Worm (Caenorhabditis elegans): ENCODE measurements around the gene rgs-9.

rgs-9 gene

ce11 chrX:1901480-1901879, 13.6 kb upstream of the rgs-9 start:
- no peak for TF ChIP-seq aly-1 (tag; optimal IDR thresholded peaks at IDR 0.05)
- TF ChIP-seq tbx-37 (GFP tag; conservative IDR thresholded peaks at IDR 0.05), result no peak
- no peak for TF ChIP-seq sea-1 (GFP tag; conservative IDR thresholded peaks at IDR 0.05)
- TF ChIP-seq hnd-1 (tag; optimal IDR thresholded peaks at IDR 0.05), result no peak
- TF ChIP-seq F13C5.2 (tag; optimal IDR thresholded peaks at IDR 0.05), result no peak

DNA sequence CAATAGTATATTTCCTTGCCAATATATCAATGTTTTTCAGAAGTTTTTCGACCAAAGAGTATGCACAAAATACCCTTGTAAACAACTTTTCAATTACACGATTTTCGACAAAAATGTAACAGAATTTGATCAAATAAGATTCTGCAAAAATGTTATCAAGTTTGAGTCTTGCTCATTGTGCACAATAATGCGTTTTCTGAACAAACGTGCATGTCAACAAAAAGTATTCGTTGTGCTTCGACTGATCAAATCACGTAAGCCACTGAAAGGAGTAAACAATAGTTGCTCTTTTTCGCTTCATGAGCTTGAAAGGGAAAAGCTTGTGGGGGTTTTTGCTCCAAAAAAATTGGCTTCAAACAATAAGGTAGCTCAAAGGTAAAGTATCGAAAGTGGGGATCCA, 8.0 kb upstream of the rgs-9 start:
- TF ChIP-seq B0310.2 (tag; optimal IDR thresholded peaks at IDR 0.05) (no peak), tbx-11 (GFP tag; IDR thresholded peaks at IDR 0.05) (no peak), aly-1 (tag; optimal IDR thresholded peaks at IDR 0.05) (no peak), scrt-1 (GFP tag; IDR thresholded peaks at IDR 0.05) (no peak), flt-1 (GFP tag; IDR thresholded peaks at IDR 0.05) (no peak), tbx-37 (GFP tag; conservative IDR thresholded peaks at IDR 0.05) (no peak), F13C5.2 (tag; optimal IDR thresholded peaks at IDR 0.05) (no peak), hnd-1 (tag; optimal IDR thresholded peaks at IDR 0.05) (no peak), ceh-13 (GFP tag; optimal IDR thresholded peaks at IDR 0.05) (no peak), ama-1 (optimal IDR thresholded peaks at IDR 0.05) (no peak), ceh-36 (tag; optimal IDR thresholded peaks at IDR 0.05) (no peak), sea-1 (GFP tag; conservative IDR thresholded peaks at IDR 0.05) (no peak), tra-4 (tag; optimal IDR thresholded peaks at IDR 0.05) (no peak), pes-1 (GFP tag; IDR thresholded peaks at IDR 0.05) (no peak), hmbx-1 (tag; optimal IDR thresholded peaks at IDR 0.05) (no peak), ets-7 (tag; optimal IDR thresholded peaks at IDR 0.05) (no peak), hmg-4 (GFP tag; optimal IDR thresholded peaks at IDR 0.05) (no peak)

ce11 chrX:1909353-1909752, 5.7 kb upstream of the rgs-9 start:
- TF ChIP-seq tra-4 (tag; optimal IDR thresholded peaks at IDR 0.05) (no peak), ceh-36 (tag; optimal IDR thresholded peaks at IDR 0.05) (no peak), F13C5.2 (tag; optimal IDR thresholded peaks at IDR 0.05) (peak; percentile 37), flt-1 (GFP tag; IDR thresholded peaks at IDR 0.05) (no peak), hmbx-1 (tag; optimal IDR thresholded peaks at IDR 0.05) (no peak), pes-1 (GFP tag; IDR thresholded peaks at IDR 0.05) (peak; percentile 43; the same call in 1 of the 2 replicates), aly-1 (tag; optimal IDR thresholded peaks at IDR 0.05) (no peak), ets-7 (tag; optimal IDR thresholded peaks at IDR 0.05) (no peak), ceh-13 (GFP tag; optimal IDR thresholded peaks at IDR 0.05) (no peak), scrt-1 (GFP tag; IDR thresholded peaks at IDR 0.05) (0 out of 2 replicates have a peak, but pooled peaks have one; percentile 13), hmg-4 (GFP tag; optimal IDR thresholded peaks at IDR 0.05) (peak; percentile 58), tbx-11 (GFP tag; IDR thresholded peaks at IDR 0.05) (0 out of 2 replicates have a peak, but pooled peaks have one; percentile 38), sea-1 (GFP tag; conservative IDR thresholded peaks at IDR 0.05) (no peak), hnd-1 (tag; optimal IDR thresholded peaks at IDR 0.05) (no peak), ama-1 (optimal IDR thresholded peaks at IDR 0.05) (no peak), B0310.2 (tag; optimal IDR thresholded peaks at IDR 0.05) (no peak), tbx-37 (GFP tag; conservative IDR thresholded peaks at IDR 0.05) (peak; percentile 28; the same call in 1 of the 2 replicates)

- TF ChIP-seq scrt-1 (GFP tag; IDR thresholded peaks at IDR 0.05) (no peak), B0310.2 (tag; optimal IDR thresholded peaks at IDR 0.05) (no peak), ceh-13 (GFP tag; optimal IDR thresholded peaks at IDR 0.05) (no peak), ets-7 (tag; optimal IDR thresholded peaks at IDR 0.05) (no peak), ceh-36 (tag; optimal IDR thresholded peaks at IDR 0.05) (no peak), ama-1 (optimal IDR thresholded peaks at IDR 0.05) (no peak), sea-1 (GFP tag; conservative IDR thresholded peaks at IDR 0.05) (no peak), hmbx-1 (tag; optimal IDR thresholded peaks at IDR 0.05) (no peak), hmg-4 (GFP tag; optimal IDR thresholded peaks at IDR 0.05) (no peak), F13C5.2 (tag; optimal IDR thresholded peaks at IDR 0.05) (no peak), tra-4 (tag; optimal IDR thresholded peaks at IDR 0.05) (no peak), tbx-11 (GFP tag; IDR thresholded peaks at IDR 0.05) (no peak)
These were observed 1.8 kb upstream of the rgs-9 start, which contains the start of gene ZC53.1 for ce11 chrX:1913257-1913656. Gene ZC53.1 (minus strand): TSS chrX:1913357.

- no peak for TF ChIP-seq hmbx-1 (tag; optimal IDR thresholded peaks at IDR 0.05)
- TF ChIP-seq scrt-1 (GFP tag; IDR thresholded peaks at IDR 0.05), result no peak
- TF ChIP-seq hnd-1 (tag; optimal IDR thresholded peaks at IDR 0.05), result no peak
- TF ChIP-seq tbx-37 (GFP tag; conservative IDR thresholded peaks at IDR 0.05), result no peak
- TF ChIP-seq ama-1 (optimal IDR thresholded peaks at IDR 0.05), result no peak
- no peak for TF ChIP-seq ets-7 (tag; optimal IDR thresholded peaks at IDR 0.05)
- TF ChIP-seq sea-1 (GFP tag; conservative IDR thresholded peaks at IDR 0.05), result no peak
- no peak for TF ChIP-seq ceh-13 (GFP tag; optimal IDR thresholded peaks at IDR 0.05)
- no peak for TF ChIP-seq tbx-11 (GFP tag; IDR thresholded peaks at IDR 0.05)
- no peak for TF ChIP-seq aly-1 (tag; optimal IDR thresholded peaks at IDR 0.05)
- no peak for TF ChIP-seq B0310.2 (tag; optimal IDR thresholded peaks at IDR 0.05)
- TF ChIP-seq tra-4 (tag; optimal IDR thresholded peaks at IDR 0.05), result no peak
- no peak for TF ChIP-seq flt-1 (GFP tag; IDR thresholded peaks at IDR 0.05)
- no peak for TF ChIP-seq pes-1 (GFP tag; IDR thresholded peaks at IDR 0.05)
- TF ChIP-seq F13C5.2 (tag; optimal IDR thresholded peaks at IDR 0.05), result no peak
- no peak for TF ChIP-seq ceh-36 (tag; optimal IDR thresholded peaks at IDR 0.05)
- TF ChIP-seq hmg-4 (GFP tag; optimal IDR thresholded peaks at IDR 0.05), result no peak
These were observed 2.1 kb downstream of the rgs-9 start, which contains the start of gene dot-1.5 for ce11 chrX:1917169-1917568. Gene dot-1.5 (plus strand): TSS chrX:1917469.

DNA sequence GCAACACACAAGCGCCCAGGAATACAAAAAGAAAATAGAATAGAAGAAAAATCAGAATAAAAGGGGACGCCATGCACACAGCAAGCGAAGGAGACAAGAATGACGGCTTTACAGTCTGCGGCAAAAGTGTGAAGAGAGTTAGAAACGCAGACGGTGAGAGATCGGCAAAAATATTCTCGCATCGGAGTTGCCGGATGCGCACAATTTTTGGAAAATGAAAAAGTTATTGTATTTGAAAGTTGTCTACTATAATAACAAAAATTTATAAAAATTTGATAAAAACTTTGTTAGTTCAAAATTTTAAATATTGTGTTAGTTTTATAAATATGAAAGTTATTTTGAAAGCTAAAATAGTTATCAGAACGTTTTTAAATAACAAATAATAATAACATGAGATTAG, 7.2 kb downstream of the rgs-9 start, which contains the start of gene ZC53.22:
ZC53.22 (minus strand) TSS at position 101 of the 400 bp plus-strand sequence.
- TF ChIP-seq scrt-1 (GFP tag; IDR thresholded peaks at IDR 0.05) (no peak), aly-1 (tag; optimal IDR thresholded peaks at IDR 0.05) (no peak), tbx-37 (GFP tag; conservative IDR thresholded peaks at IDR 0.05) (no peak), F13C5.2 (tag; optimal IDR thresholded peaks at IDR 0.05) (no peak), hnd-1 (tag; optimal IDR thresholded peaks at IDR 0.05) (no peak), B0310.2 (tag; optimal IDR thresholded peaks at IDR 0.05) (no peak), ets-7 (tag; optimal IDR thresholded peaks at IDR 0.05) (no peak), ama-1 (optimal IDR thresholded peaks at IDR 0.05) (no peak), pes-1 (GFP tag; IDR thresholded peaks at IDR 0.05) (no peak), ceh-36 (tag; optimal IDR thresholded peaks at IDR 0.05) (no peak)

DNA sequence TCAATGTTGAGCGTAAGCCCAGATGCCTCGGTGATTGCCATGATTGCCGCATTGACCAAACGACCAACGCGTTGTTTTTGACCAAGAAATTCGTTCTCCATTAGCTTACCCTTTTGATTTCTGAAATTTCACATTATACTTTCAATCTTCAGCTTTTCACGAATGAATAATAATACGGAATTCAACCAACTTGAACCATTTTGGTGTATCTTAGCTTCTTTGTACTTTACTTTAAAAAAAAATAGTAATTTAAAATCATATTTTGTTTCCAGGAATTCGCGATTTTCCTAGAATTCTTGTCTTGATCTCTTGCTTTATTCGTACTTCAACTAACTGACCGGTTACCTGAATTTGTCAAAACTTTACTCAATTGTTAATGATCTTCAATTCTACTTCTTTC, 9.1 kb downstream of the rgs-9 start, which contains the start of gene ZC53.2:
ZC53.2 (minus strand) TSS at position 101 of the 400 bp plus-strand sequence.
- TF ChIP-seq aly-1 (tag; optimal IDR thresholded peaks at IDR 0.05) (no peak), tbx-37 (GFP tag; conservative IDR thresholded peaks at IDR 0.05) (no peak), tbx-11 (GFP tag; IDR thresholded peaks at IDR 0.05) (no peak), sea-1 (GFP tag; conservative IDR thresholded peaks at IDR 0.05) (no peak), flt-1 (GFP tag; IDR thresholded peaks at IDR 0.05) (no peak), pes-1 (GFP tag; IDR thresholded peaks at IDR 0.05) (no peak), ama-1 (optimal IDR thresholded peaks at IDR 0.05) (no peak), F13C5.2 (tag; optimal IDR thresholded peaks at IDR 0.05) (no peak), hnd-1 (tag; optimal IDR thresholded peaks at IDR 0.05) (no peak)

Measured in whole organism, early embryonic.